Fruit fly (Drosophila melanogaster) whole organism, embryonic: ENCODE results near the gene CG5273.

Source experiments
- CG10147 ChIP-seq: fragments of 200-800 bp; sonication (Bioruptor generic); optimal IDR thresholded peaks from 2 replicates; lab custom pipeline; 2019; ENCODE audit warnings: missing biosample characterization, mild to moderate bottlenecking, missing genetic modification characterization, moderate library complexity
- CG11093 ChIP-seq: fragments of 200-800 bp; sonication (Bioruptor generic); IDR thresholded peaks from 3 replicates; pipeline ENCODE4 v1.3.6; 2022; ENCODE audit warnings: missing biosample characterization, missing genetic modification characterization
- CG12236 ChIP-seq: fragments of 200-800 bp; sonication (Bioruptor generic); optimal IDR thresholded peaks from 2 replicates; lab custom pipeline; 2016; ENCODE audit warnings: missing biosample characterization, missing genetic modification characterization
- CG12299 ChIP-seq: fragments of 200-800 bp; sonication (Bioruptor generic); optimal IDR thresholded peaks from 2 replicates; lab custom pipeline; 2018; ENCODE audit warnings: missing biosample characterization, mild to moderate bottlenecking, missing genetic modification characterization
- CG12769 ChIP-seq: fragments of 200-800 bp; sonication (Bioruptor generic); optimal IDR thresholded peaks from 2 replicates; lab custom pipeline; 2019; ENCODE audit warnings: missing biosample characterization, mild to moderate bottlenecking, missing genetic modification characterization, moderate library complexity
- CG14441 ChIP-seq: fragments of 200-800 bp; sonication (Bioruptor generic); IDR thresholded peaks from 2 replicates; pipeline ENCODE4 v1.3.6; 2022; ENCODE audit warnings: missing biosample characterization, missing genetic modification characterization
- CG1603 ChIP-seq: fragments of 200-800 bp; sonication (Bioruptor generic); optimal IDR thresholded peaks from 2 replicates; lab custom pipeline; 2019; ENCODE audit warnings: missing biosample characterization, mild to moderate bottlenecking, missing genetic modification characterization, moderate library complexity
- CG16863 ChIP-seq: fragments of 200-800 bp; sonication (Bioruptor generic); optimal IDR thresholded peaks from 3 replicates; lab custom pipeline; 2016; ENCODE audit warnings: missing biosample characterization, missing genetic modification characterization
- CG17359 ChIP-seq: fragments of 200-800 bp; sonication (Bioruptor generic); optimal IDR thresholded peaks from 3 replicates; lab custom pipeline; 2018; ENCODE audit warnings: missing biosample characterization, mild to moderate bottlenecking, missing genetic modification characterization, moderate library complexity
- CG2116 ChIP-seq: fragments of 200-800 bp; sonication (Bioruptor generic); optimal IDR thresholded peaks from 3 replicates; lab custom pipeline; 2018; ENCODE audit warnings: missing biosample characterization, mild to moderate bottlenecking, missing genetic modification characterization
- CG2712 ChIP-seq: fragments of 200-800 bp; optimal IDR thresholded peaks from 3 replicates; lab custom pipeline; 2019; ENCODE audit warnings: missing biosample characterization, mild to moderate bottlenecking, missing genetic modification characterization, moderate library complexity
- CG30020 ChIP-seq: fragments of 200-800 bp; optimal IDR thresholded peaks from 2 replicates; lab custom pipeline; 2019; ENCODE audit warnings: missing biosample characterization, mild to moderate bottlenecking, missing genetic modification characterization, moderate library complexity
- CG3065 ChIP-seq: fragments of 200-800 bp; sonication (Bioruptor generic); optimal IDR thresholded peaks from 2 replicates; lab custom pipeline; 2016; ENCODE audit warnings: missing biosample characterization, missing genetic modification characterization
- CG4820 ChIP-seq: fragments of 200-800 bp; sonication (Bioruptor generic); optimal IDR thresholded peaks from 3 replicates; lab custom pipeline; 2016; ENCODE audit warnings: missing biosample characterization, missing genetic modification characterization
- CG6175 ChIP-seq: fragments of 200-800 bp; sonication (Bioruptor generic); IDR thresholded peaks from 3 replicates; pipeline ENCODE4 v1.3.6; 2022; ENCODE audit warnings: missing biosample characterization, missing genetic modification characterization
- CG7556 ChIP-seq: fragments of 200-800 bp; sonication (Bioruptor generic); optimal IDR thresholded peaks from 2 replicates; lab custom pipeline; 2017; ENCODE audit warnings: missing biosample characterization, mild to moderate bottlenecking, missing genetic modification characterization
- CG7987 ChIP-seq: fragments of 200-800 bp; sonication (Bioruptor generic); optimal IDR thresholded peaks from 2 replicates; lab custom pipeline; 2018; ENCODE audit warnings: missing biosample characterization, mild to moderate bottlenecking, missing genetic modification characterization, moderate library complexity
- CG8478 ChIP-seq: fragments of >200 bp; optimal IDR thresholded peaks from 2 replicates; lab custom pipeline; 2018
- CG8924 ChIP-seq: fragments of 200-800 bp; optimal IDR thresholded peaks from 3 replicates; lab custom pipeline; 2019; ENCODE audit warnings: missing biosample characterization, mild to moderate bottlenecking, missing genetic modification characterization, moderate library complexity
- CG9727 ChIP-seq: fragments of 200-800 bp; sonication (Bioruptor generic); optimal IDR thresholded peaks from 3 replicates; lab custom pipeline; 2017; ENCODE audit warnings: missing biosample characterization, mild to moderate bottlenecking, missing genetic modification characterization
- CTCF ChIP-seq: fragments of 200-800 bp; sonication (Bioruptor generic); optimal IDR thresholded peaks from 2 replicates; lab custom pipeline; 2017; ENCODE audit warnings: missing biosample characterization, mild to moderate bottlenecking, missing genetic modification characterization, moderate library complexity
- CkIIα-i1 ChIP-seq: fragments of 200-800 bp; sonication (Bioruptor generic); IDR thresholded peaks from 2 replicates; pipeline ENCODE4 v1.3.6; 2022; ENCODE audit warnings: missing biosample characterization, missing genetic modification characterization
- CrebB ChIP-seq: fragments of 200-800 bp; sonication (Bioruptor generic); optimal IDR thresholded peaks from 3 replicates; lab custom pipeline; 2018; ENCODE audit warnings: missing biosample characterization, mild to moderate bottlenecking, missing genetic modification characterization
- Doc2 ChIP-seq: fragments of 200-800 bp; sonication (Bioruptor generic); IDR thresholded peaks from 2 replicates; pipeline ENCODE4 v1.3.6; 2022; ENCODE audit warnings: missing biosample characterization, missing genetic modification characterization
- Dref ChIP-seq: fragments of 200-800 bp; sonication (Bioruptor generic); IDR thresholded peaks from 2 replicates; pipeline ENCODE4 v1.3.6; 2022; ENCODE audit warnings: missing biosample characterization, missing genetic modification characterization
- Hmx ChIP-seq: fragments of 200-800 bp; sonication (Bioruptor generic); optimal IDR thresholded peaks from 2 replicates; lab custom pipeline; 2016; ENCODE audit warnings: missing biosample characterization, missing genetic modification characterization
- Hr51 ChIP-seq, 2 experiments: fragments of 200-800 bp; sonication (Bioruptor generic); optimal IDR thresholded peaks; 2 replicates in 1 of 2; 3 replicates in 1 of 2; lab custom pipeline; 2016 to 2018; ENCODE audit warnings: missing biosample characterization in 2 of 2, missing genetic modification characterization in 2 of 2, mild to moderate bottlenecking in 1 of 2, moderate library complexity in 1 of 2
- MBD-R2 ChIP-seq: fragments of 200-800 bp; sonication (Bioruptor generic); IDR thresholded peaks from 2 replicates; pipeline ENCODE4 v1.3.6; 2022; ENCODE audit warnings: missing biosample characterization, missing genetic modification characterization
- MTF-1 ChIP-seq: fragments of 200-800 bp; sonication (Bioruptor generic); optimal IDR thresholded peaks from 2 replicates; lab custom pipeline; 2018; ENCODE audit warnings: missing biosample characterization, mild to moderate bottlenecking, missing genetic modification characterization, borderline replicate concordance
- Mrtf ChIP-seq: fragments of 200-800 bp; sonication (Bioruptor generic); IDR thresholded peaks from 3 replicates; pipeline ENCODE4 v1.3.6; 2022; ENCODE audit warnings: missing biosample characterization, missing genetic modification characterization
- Oli ChIP-seq: fragments of 200-800 bp; sonication (Bioruptor generic); optimal IDR thresholded peaks from 2 replicates; lab custom pipeline; 2018; ENCODE audit warnings: missing biosample characterization, mild to moderate bottlenecking, missing genetic modification characterization, moderate library complexity
- Sin3A ChIP-seq: fragments of >200 bp; optimal IDR thresholded peaks from 2 replicates; lab custom pipeline; 2018
- Sox100B ChIP-seq: fragments of 200-800 bp; sonication (Bioruptor generic); optimal IDR thresholded peaks from 3 replicates; lab custom pipeline; 2018; ENCODE audit warnings: missing biosample characterization, mild to moderate bottlenecking, missing genetic modification characterization
- Sox102F ChIP-seq: fragments of 200-800 bp; sonication (Bioruptor generic); optimal IDR thresholded peaks from 2 replicates; lab custom pipeline; 2018; ENCODE audit warnings: missing biosample characterization, mild to moderate bottlenecking, missing genetic modification characterization, moderate library complexity
- Xrp1 ChIP-seq: fragments of 200-800 bp; sonication (Bioruptor generic); IDR thresholded peaks from 2 replicates; pipeline ENCODE4 v1.3.6; 2022; ENCODE audit warnings: missing biosample characterization, missing genetic modification characterization
- cg ChIP-seq: fragments of 200-800 bp; sonication (Bioruptor generic); optimal IDR thresholded peaks from 3 replicates; lab custom pipeline; 2019; ENCODE audit warnings: missing biosample characterization, mild to moderate bottlenecking, missing genetic modification characterization, moderate library complexity
- ems ChIP-seq: fragments of 200-800 bp; sonication (Bioruptor generic); optimal IDR thresholded peaks from 3 replicates; lab custom pipeline; 2016; ENCODE audit warnings: missing biosample characterization, missing genetic modification characterization
- ewg ChIP-seq: fragments of 200-800 bp; sonication (Bioruptor generic); optimal IDR thresholded peaks from 3 replicates; lab custom pipeline; 2017; ENCODE audit warnings: mild to moderate bottlenecking, missing biosample characterization, missing genetic modification reagents, missing genetic modification characterization
- exex ChIP-seq: fragments of 200-800 bp; sonication (Bioruptor generic); optimal IDR thresholded peaks from 4 replicates; lab custom pipeline; 2018; ENCODE audit warnings: missing biosample characterization, mild to moderate bottlenecking, missing genetic modification characterization, moderate library complexity
- fd3F ChIP-seq: fragments of 200-800 bp; sonication (Bioruptor generic); optimal IDR thresholded peaks from 2 replicates; lab custom pipeline; 2018; ENCODE audit warnings: missing biosample characterization, mild to moderate bottlenecking, missing genetic modification characterization, moderate library complexity
- fu2 ChIP-seq: fragments of 200-800 bp; sonication (Bioruptor generic); optimal IDR thresholded peaks from 2 replicates; lab custom pipeline; 2016; ENCODE audit warnings: missing biosample characterization, missing genetic modification characterization
- hb ChIP-seq: fragments of 200-800 bp; sonication (Bioruptor generic); IDR thresholded peaks from 3 replicates; pipeline ENCODE4 v1.3.6; 2022; ENCODE audit warnings: missing biosample characterization, missing genetic modification characterization; ENCODE audit not compliant: partially characterized antibody
- ken ChIP-seq: fragments of 200-800 bp; sonication (Bioruptor generic); IDR thresholded peaks from 3 replicates; pipeline ENCODE4 v1.3.6; 2022; ENCODE audit warnings: missing biosample characterization, missing genetic modification characterization
- lilli ChIP-seq: fragments of 200-800 bp; sonication (Bioruptor generic); optimal IDR thresholded peaks from 3 replicates; lab custom pipeline; 2016; ENCODE audit warnings: missing biosample characterization, missing genetic modification characterization
- nerfin-2 ChIP-seq: fragments of 200-800 bp; sonication (Bioruptor generic); IDR thresholded peaks from 2 replicates; pipeline ENCODE4 v1.3.6; 2022; ENCODE audit warnings: missing biosample characterization, missing genetic modification characterization; ENCODE audit not compliant: partially characterized antibody
- oc ChIP-seq: fragments of 200-800 bp; sonication (Bioruptor generic); optimal IDR thresholded peaks from 2 replicates; lab custom pipeline; 2018; ENCODE audit warnings: missing biosample characterization, mild to moderate bottlenecking, missing genetic modification characterization, moderate library complexity
- prd ChIP-seq, 3 experiments: fragments of >200 bp in 2 of 3; fragments of 200-800 bp in 1 of 3; sonication (Bioruptor generic) in 1 of 3; optimal IDR thresholded peaks in 2 of 3; IDR thresholded peaks in 1 of 3; 2 replicates in 2 of 3; 3 replicates in 1 of 3; pipeline versions ENCODE4 v1.3.6 to Lab custom; 2017 to 2022; ENCODE audit warnings: missing biosample characterization in 1 of 3, missing genetic modification characterization in 1 of 3
- sens-2 ChIP-seq: fragments of 200-800 bp; sonication (Bioruptor generic); IDR thresholded peaks from 2 replicates; pipeline ENCODE4 v1.3.6; 2022; ENCODE audit warnings: missing biosample characterization, missing genetic modification characterization
- seq ChIP-seq: fragments of 200-800 bp; sonication (Bioruptor generic); IDR thresholded peaks from 2 replicates; pipeline ENCODE4 v1.3.6; 2022; ENCODE audit warnings: missing biosample characterization, missing genetic modification characterization
- shn ChIP-seq: fragments of 200-800 bp; sonication (Bioruptor generic); optimal IDR thresholded peaks from 3 replicates; lab custom pipeline; 2016; ENCODE audit warnings: missing biosample characterization, missing genetic modification characterization
- unpg ChIP-seq: fragments of 200-800 bp; sonication (Bioruptor generic); optimal IDR thresholded peaks from 3 replicates; lab custom pipeline; 2018; ENCODE audit warnings: missing biosample characterization, mild to moderate bottlenecking, missing genetic modification characterization, moderate library complexity

Gene CG5273

DNA sequence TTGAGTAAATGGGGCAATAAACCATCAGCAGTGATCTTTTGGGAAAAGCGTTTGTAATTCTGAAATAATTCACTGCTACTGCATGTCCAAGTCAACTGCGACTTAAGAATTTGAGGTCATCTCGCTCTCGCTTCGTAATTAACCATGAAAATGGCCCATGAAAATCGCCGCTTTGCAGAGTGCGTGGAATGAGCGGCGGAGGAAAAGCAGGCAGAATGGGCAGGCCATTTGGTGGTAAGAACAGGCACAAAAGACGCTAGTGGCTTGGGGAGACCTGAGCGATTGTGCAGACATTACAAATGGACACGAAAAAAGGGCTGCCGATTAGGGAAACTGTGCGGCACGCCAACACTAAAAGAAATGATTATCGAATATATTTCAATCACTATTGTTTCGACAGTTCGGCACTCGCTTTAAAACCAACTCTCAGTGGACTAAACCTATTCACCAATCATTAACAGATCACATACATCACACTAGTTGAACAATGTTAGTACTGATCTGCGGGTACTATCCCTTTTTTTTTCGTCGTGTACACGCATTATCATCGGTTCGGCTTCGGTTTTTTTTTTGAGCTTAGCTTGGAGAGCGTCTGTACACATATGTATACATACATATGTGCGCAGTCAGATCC lies 12.2 kb downstream of the CG5273 start (continued):
- TF ChIP-seq CG6175 (GFP tag; lab: Robert Waterston, UW) (no peak), CG1603 (tag; lab: Kevin White, UChicago) (peak; percentile 76), CG12236 (no peak), prd (optimal IDR thresholded peaks at IDR 0.05; lab: Kevin White, UChicago) (no peak), prd (GFP tag; IDR thresholded peaks at IDR 0.05; lab: Robert Waterston, UW) (peak; percentile 64; the same call in 2 of the 3 replicates), MTF-1 (no peak), CG3065 (GFP tag; lab: Kevin White, UChicago) (no peak), CTCF (GFP tag; lab: Kevin White, UChicago) (no peak), Sox102F (GFP tag; lab: Kevin White, UChicago) (peak; percentile 54), CG16863 (GFP tag; lab: Kevin White, UChicago) (peak; percentile 2), CG12299 (tag; lab: Kevin White, UChicago) (no peak), CG10147 (GFP tag; lab: Kevin White, UChicago) (no peak), CkIIα-i1 (GFP tag; lab: Robert Waterston, UW) (no peak), shn (no peak), CG7556 (GFP tag; lab: Kevin White, UChicago) (no peak), MBD-R2 (no peak), CG14441 (no peak), CG2116 (GFP tag; lab: Kevin White, UChicago) (no peak), hb (GFP tag; lab: Robert Waterston, UW) (no peak), Sox100B (GFP tag; lab: Kevin White, UChicago) (peak; percentile 1), Xrp1 (peak; percentile 72; the same call in 1 of the 2 replicates), CG8924 (tag; lab: Kevin White, UChicago) (no peak), CG8478 (lab: Kevin White, UChicago) (no peak), unpg (GFP tag; lab: Kevin White, UChicago) (peak; percentile 59), fu2 (GFP tag; lab: Kevin White, UChicago) (no peak), nerfin-2 (no peak), CG17359 (tag; lab: Kevin White, UChicago) (peak; percentile 34), Hmx (no peak), Oli (tag; lab: Kevin White, UChicago) (peak; percentile 42), oc (tag; lab: Kevin White, UChicago) (no peak), ken (GFP tag; lab: Robert Waterston, UW) (no peak), fd3F (no peak), ewg (GFP tag; lab: Kevin White, UChicago) (no peak), CG30020 (no peak), ems (GFP tag; lab: Kevin White, UChicago) (peak; percentile 28), CG12769 (tag; lab: Kevin White, UChicago) (no peak), CG9727 (peak; percentile 31), lilli (GFP tag; lab: Kevin White, UChicago) (peak; percentile 29), CG11093 (GFP tag; lab: Robert Waterston, UW) (0 out of 3 replicates have a peak, but pooled peaks have one; percentile 14), Dref (GFP tag; lab: Robert Waterston, UW) (no peak), CG7987 (GFP tag; lab: Kevin White, UChicago) (no peak), cg (GFP tag; lab: Kevin White, UChicago) (no peak), CrebB (tag; lab: Kevin White, UChicago) (no peak), Mrtf (GFP tag; lab: Robert Waterston, UW) (no peak), seq (GFP tag; lab: Robert Waterston, UW) (no peak), CG4820 (GFP tag; lab: Kevin White, UChicago) (peak; percentile 45), Hr51 (GFP tag; optimal IDR thresholded peaks at IDR 0.05; lab: Kevin White, UChicago) (peak in 1 of 2 experiments; percentile 31), CG2712 (tag; lab: Kevin White, UChicago) (peak; percentile 52), Doc2 (GFP tag; lab: Robert Waterston, UW) (no peak), exex (tag; lab: Kevin White, UChicago) (no peak), sens-2 (GFP tag; lab: Robert Waterston, UW) (no peak), Sin3A (lab: Kevin White, UChicago) (no peak)
